Fruit fly (Drosophila melanogaster) whole organism, embryonic: Measurements from ENCODE around the gene IntS4.

ENCODE experiments used
- Asciz ChIP-seq: fragments of 200-800 bp; sonication (Bioruptor generic); optimal IDR thresholded peaks from 2 replicates; lab custom pipeline; 2017; ENCODE audit warnings: missing biosample characterization, mild to moderate bottlenecking, missing genetic modification characterization, missing genetic modification reagents
- B-H1 ChIP-seq: fragments of 200-800 bp; sonication (Bioruptor generic); IDR thresholded peaks from 3 replicates; pipeline ENCODE4 v1.3.6; 2022; ENCODE audit warnings: missing biosample characterization, missing genetic modification characterization
- CG10209 ChIP-seq: fragments of 200-800 bp; sonication (Bioruptor generic); optimal IDR thresholded peaks from 3 replicates; lab custom pipeline; 2017; ENCODE audit warnings: missing biosample characterization, mild to moderate bottlenecking, missing genetic modification characterization, missing genetic modification reagents
- CG11247 ChIP-seq: fragments of 200-800 bp; sonication (Bioruptor generic); IDR thresholded peaks from 2 replicates; pipeline ENCODE4 v1.3.6; 2022; ENCODE audit warnings: missing biosample characterization, missing genetic modification characterization
- CG11398 ChIP-seq: fragments of 200-800 bp; sonication (Bioruptor generic); optimal IDR thresholded peaks from 2 replicates; lab custom pipeline; 2016; ENCODE audit warnings: missing biosample characterization, missing genetic modification characterization
- CG11696 ChIP-seq: fragments of 200-800 bp; sonication (Bioruptor generic); IDR thresholded peaks from 2 replicates; pipeline ENCODE4 v1.3.6; 2022; ENCODE audit warnings: missing biosample characterization, missing genetic modification characterization
- CG12071 ChIP-seq: fragments of 200-800 bp; sonication (Bioruptor generic); optimal IDR thresholded peaks from 3 replicates; lab custom pipeline; 2018; ENCODE audit warnings: missing biosample characterization, mild to moderate bottlenecking, missing genetic modification characterization
- CG12942 ChIP-seq: fragments of 200-800 bp; sonication (Bioruptor generic); optimal IDR thresholded peaks from 3 replicates; lab custom pipeline; 2016; ENCODE audit warnings: missing biosample characterization, missing genetic modification characterization
- CG13424 ChIP-seq: fragments of 200-800 bp; sonication (Bioruptor generic); optimal IDR thresholded peaks from 2 replicates; lab custom pipeline; 2019; ENCODE audit warnings: missing biosample characterization, mild to moderate bottlenecking, missing genetic modification characterization, moderate library complexity
- CG13624 ChIP-seq: fragments of 200-800 bp; sonication (Bioruptor generic); optimal IDR thresholded peaks from 2 replicates; lab custom pipeline; 2016; ENCODE audit warnings: missing biosample characterization, missing genetic modification characterization
- CG13775 ChIP-seq: fragments of 200-800 bp; sonication (Bioruptor generic); optimal IDR thresholded peaks from 3 replicates; lab custom pipeline; 2017; ENCODE audit warnings: missing biosample characterization, mild to moderate bottlenecking, missing genetic modification characterization
- CG13894 ChIP-seq: fragments of 200-800 bp; sonication (Bioruptor generic); optimal IDR thresholded peaks from 3 replicates; lab custom pipeline; 2018; ENCODE audit warnings: missing biosample characterization, mild to moderate bottlenecking, missing genetic modification characterization, moderate library complexity
- CG14050 ChIP-seq: fragments of 200-800 bp; sonication (Bioruptor generic); IDR thresholded peaks from 3 replicates; pipeline ENCODE4 v1.3.6; 2022; ENCODE audit warnings: missing biosample characterization, missing genetic modification characterization
- CG1603 ChIP-seq: fragments of 200-800 bp; sonication (Bioruptor generic); optimal IDR thresholded peaks from 2 replicates; lab custom pipeline; 2019; ENCODE audit warnings: missing biosample characterization, mild to moderate bottlenecking, missing genetic modification characterization, moderate library complexity
- CG17328 ChIP-seq: fragments of 200-800 bp; sonication (Bioruptor generic); IDR thresholded peaks from 2 replicates; pipeline ENCODE4 v1.3.6; 2022; ENCODE audit warnings: missing biosample characterization, missing genetic modification characterization
- CG18599 ChIP-seq: fragments of 200-800 bp; sonication (Bioruptor generic); optimal IDR thresholded peaks from 3 replicates; lab custom pipeline; 2017; ENCODE audit warnings: missing biosample characterization, missing genetic modification characterization, mild to moderate bottlenecking, moderate library complexity, missing genetic modification reagents
- CG18764 ChIP-seq: fragments of 200-800 bp; sonication (Bioruptor generic); optimal IDR thresholded peaks from 3 replicates; lab custom pipeline; 2016; ENCODE audit warnings: missing biosample characterization, missing genetic modification characterization
- CG2199 ChIP-seq: fragments of 200-800 bp; sonication (Bioruptor generic); IDR thresholded peaks from 3 replicates; pipeline ENCODE4 v1.3.6; 2022; ENCODE audit warnings: missing biosample characterization, missing genetic modification characterization
- CG30020 ChIP-seq: fragments of 200-800 bp; optimal IDR thresholded peaks from 2 replicates; lab custom pipeline; 2019; ENCODE audit warnings: missing biosample characterization, mild to moderate bottlenecking, missing genetic modification characterization, moderate library complexity
- CG31388 ChIP-seq: fragments of 200-800 bp; sonication (Bioruptor generic); optimal IDR thresholded peaks from 2 replicates; lab custom pipeline; 2016; ENCODE audit warnings: missing biosample characterization, missing genetic modification characterization
- CG31441 ChIP-seq: fragments of 200-800 bp; sonication (Bioruptor generic); IDR thresholded peaks from 2 replicates; pipeline ENCODE4 v1.3.6; 2022; ENCODE audit warnings: missing biosample characterization, missing genetic modification characterization
- CG3281 ChIP-seq: fragments of 200-800 bp; sonication (Bioruptor generic); optimal IDR thresholded peaks from 3 replicates; lab custom pipeline; 2017; ENCODE audit warnings: missing biosample characterization, mild to moderate bottlenecking, missing genetic modification characterization
- CG33557 ChIP-seq: fragments of 200-800 bp; sonication (Bioruptor generic); optimal IDR thresholded peaks from 2 replicates; lab custom pipeline; 2019; ENCODE audit warnings: missing biosample characterization, mild to moderate bottlenecking, missing genetic modification characterization, moderate library complexity
- CG6765 ChIP-seq: fragments of 200-800 bp; sonication (Bioruptor generic); optimal IDR thresholded peaks from 3 replicates; lab custom pipeline; 2017; ENCODE audit warnings: missing biosample characterization, mild to moderate bottlenecking, missing genetic modification characterization
- CG7556 ChIP-seq: fragments of 200-800 bp; sonication (Bioruptor generic); optimal IDR thresholded peaks from 2 replicates; lab custom pipeline; 2017; ENCODE audit warnings: missing biosample characterization, mild to moderate bottlenecking, missing genetic modification characterization
- CG7963 ChIP-seq: fragments of 200-800 bp; sonication (Bioruptor generic); IDR thresholded peaks from 3 replicates; pipeline ENCODE4 v1.3.6; 2022; ENCODE audit warnings: missing biosample characterization, missing genetic modification characterization; ENCODE audit not compliant: partially characterized antibody
- CG8089 ChIP-seq: fragments of 200-800 bp; sonication (Bioruptor generic); optimal IDR thresholded peaks from 3 replicates; lab custom pipeline; 2016; ENCODE audit warnings: missing biosample characterization, missing genetic modification characterization
- Dbx ChIP-seq: fragments of 200-800 bp; sonication (Bioruptor generic); IDR thresholded peaks from 3 replicates; pipeline ENCODE4 v1.3.6; 2022; ENCODE audit warnings: missing biosample characterization, missing genetic modification characterization
- Dip3 ChIP-seq: fragments of 200-800 bp; sonication (Bioruptor generic); optimal IDR thresholded peaks from 3 replicates; lab custom pipeline; 2016; ENCODE audit warnings: missing biosample characterization, missing genetic modification characterization
- Dll ChIP-seq: fragments of 200-800 bp; sonication (Bioruptor generic); IDR thresholded peaks from 4 replicates; pipeline ENCODE4 v1.3.6; 2022; ENCODE audit warnings: missing biosample characterization, missing genetic modification characterization; ENCODE audit not compliant: partially characterized antibody
- Doc2 ChIP-seq: fragments of 200-800 bp; sonication (Bioruptor generic); IDR thresholded peaks from 2 replicates; pipeline ENCODE4 v1.3.6; 2022; ENCODE audit warnings: missing biosample characterization, missing genetic modification characterization
- E2f1 ChIP-seq: fragments of 200-800 bp; sonication (Bioruptor generic); IDR thresholded peaks from 2 replicates; pipeline ENCODE4 v1.3.6; 2022; ENCODE audit warnings: missing biosample characterization, missing genetic modification characterization
- H2.0 ChIP-seq: fragments of 200-800 bp; sonication (Bioruptor generic); IDR thresholded peaks from 2 replicates; pipeline ENCODE4 v1.3.6; 2022; ENCODE audit warnings: missing biosample characterization, missing genetic modification characterization
- HmgD ChIP-seq: fragments of 200-800 bp; sonication (Bioruptor generic); optimal IDR thresholded peaks from 3 replicates; lab custom pipeline; 2016; ENCODE audit warnings: missing biosample characterization, missing genetic modification characterization
- Side ChIP-seq: fragments of 200-800 bp; sonication (Bioruptor generic); optimal IDR thresholded peaks from 2 replicates; lab custom pipeline; 2016; ENCODE audit warnings: missing biosample characterization, missing genetic modification characterization
- Sry-β ChIP-seq: fragments of 200-800 bp; sonication (Bioruptor generic); optimal IDR thresholded peaks from 2 replicates; lab custom pipeline; 2018; ENCODE audit warnings: missing biosample characterization, mild to moderate bottlenecking, missing genetic modification characterization, moderate library complexity
- Stat92E ChIP-seq, 3 experiments: fragments of >200 bp in 2 of 3; fragments of 200-800 bp in 1 of 3; sonication (Bioruptor generic) in 1 of 3; optimal IDR thresholded peaks; 2 replicates each; lab custom pipeline; 2017 to 2019; ENCODE audit warnings: missing biosample characterization in 3 of 3, missing genetic modification characterization in 3 of 3, mild to moderate bottlenecking in 1 of 3, moderate library complexity in 1 of 3
- chinmo ChIP-seq: fragments of 200-800 bp; sonication (Bioruptor generic); IDR thresholded peaks from 4 replicates; pipeline ENCODE4 v1.3.6; 2022; ENCODE audit warnings: missing biosample characterization, missing genetic modification characterization; ENCODE audit not compliant: partially characterized antibody
- chm ChIP-seq: fragments of 200-800 bp; sonication (Bioruptor generic); IDR thresholded peaks from 2 replicates; pipeline ENCODE4 v1.3.6; 2022; ENCODE audit warnings: missing biosample characterization, missing genetic modification characterization
- cwo ChIP-seq: fragments of 200-800 bp; sonication (Bioruptor generic); optimal IDR thresholded peaks from 3 replicates; lab custom pipeline; 2017; ENCODE audit warnings: missing biosample characterization, missing genetic modification characterization, mild to moderate bottlenecking, moderate library complexity, missing genetic modification reagents
- esg ChIP-seq: fragments of 200-800 bp; sonication (Bioruptor generic); conservative IDR thresholded peaks from 2 replicates; pipeline ENCODE4 v1.3.6; 2022; ENCODE audit warnings: missing biosample characterization, missing genetic modification characterization
- gfzf ChIP-seq: fragments of 200-800 bp; sonication (Bioruptor generic); optimal IDR thresholded peaks from 2 replicates; lab custom pipeline; 2016; ENCODE audit warnings: missing biosample characterization, mild to moderate bottlenecking, missing genetic modification characterization, moderate library complexity
- gsb-n ChIP-seq: fragments of 200-800 bp; sonication (Bioruptor generic); optimal IDR thresholded peaks from 3 replicates; lab custom pipeline; 2018; ENCODE audit warnings: missing biosample characterization, mild to moderate bottlenecking, missing genetic modification characterization
- inv ChIP-seq: fragments of 200-800 bp; sonication (Bioruptor generic); IDR thresholded peaks from 2 replicates; pipeline ENCODE4 v1.3.6; 2022; ENCODE audit warnings: missing biosample characterization, missing genetic modification characterization; ENCODE audit not compliant: partially characterized antibody
- lbe ChIP-seq: fragments of 200-800 bp; sonication (Bioruptor generic); optimal IDR thresholded peaks from 2 replicates; lab custom pipeline; 2016; ENCODE audit warnings: missing biosample characterization, mild to moderate bottlenecking, missing genetic modification characterization
- pum ChIP-seq: fragments of 200-800 bp; sonication (Bioruptor generic); optimal IDR thresholded peaks from 2 replicates; lab custom pipeline; 2016; ENCODE audit warnings: missing biosample characterization, missing genetic modification characterization
- rib ChIP-seq: fragments of 200-800 bp; sonication (Bioruptor generic); IDR thresholded peaks from 2 replicates; pipeline ENCODE4 v1.3.6; 2022; ENCODE audit warnings: missing biosample characterization, missing genetic modification characterization
- so ChIP-seq: fragments of 200-800 bp; sonication (Bioruptor generic); IDR thresholded peaks from 3 replicates; pipeline ENCODE4 v1.3.6; 2022; ENCODE audit warnings: missing biosample characterization, missing genetic modification characterization
- unc-4 ChIP-seq: fragments of 200-800 bp; sonication (Bioruptor generic); IDR thresholded peaks from 2 replicates; pipeline ENCODE4 v1.3.6; 2022; ENCODE audit warnings: missing biosample characterization, missing genetic modification characterization; ENCODE audit not compliant: partially characterized antibody

The IntS4 gene

DNA sequence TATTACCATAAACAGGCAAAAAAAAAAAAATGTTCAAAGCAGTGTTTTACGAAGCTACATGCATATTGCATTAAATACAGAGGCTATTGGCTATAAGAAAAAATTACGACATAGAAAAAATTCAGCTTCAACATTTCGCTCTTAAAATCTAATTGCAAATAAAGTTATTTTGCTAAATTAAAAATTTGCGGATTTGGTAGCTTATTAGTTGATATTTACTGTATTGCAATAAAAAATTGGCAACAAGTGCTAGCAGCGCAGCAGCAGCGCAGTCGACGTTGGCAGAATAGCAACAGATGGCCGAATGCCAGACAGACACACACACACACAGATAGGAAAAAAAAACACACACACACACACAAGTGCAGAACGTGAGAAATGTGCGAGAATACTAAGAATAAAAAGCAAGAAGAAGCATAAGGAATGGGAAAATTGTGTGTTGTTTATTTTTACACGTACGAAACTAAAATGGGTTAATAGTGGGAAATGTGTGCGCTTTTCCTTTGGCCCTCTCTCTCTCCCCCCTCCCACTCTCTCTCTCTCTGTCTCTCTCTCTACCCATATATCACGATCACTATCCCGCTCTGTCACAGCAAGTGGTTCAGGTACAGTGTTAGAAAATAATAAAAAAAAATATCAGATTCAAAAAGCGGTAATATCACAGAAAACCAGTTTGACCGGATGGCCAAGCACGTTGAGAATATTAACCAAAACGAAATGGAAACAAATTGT, 24.8 kb downstream of the IntS4 start (continued):
- no peak for TF ChIP-seq Side (GFP tag; lab: Kevin White, UChicago)
- no peak for TF ChIP-seq CG30020
- no peak for TF ChIP-seq CG18764
- no peak for TF ChIP-seq CG11696 (GFP tag; lab: Robert Waterston, UW)
- no peak for TF ChIP-seq rib (GFP tag; lab: Robert Waterston, UW)
- TF ChIP-seq CG17328 (GFP tag; lab: Robert Waterston, UW): peak; percentile 19; the same call in 1 of the 2 replicates
- TF ChIP-seq CG13775 (GFP tag; lab: Kevin White, UChicago): no peak
- peak; percentile 23; the same call in 1 of the 2 replicates for TF ChIP-seq H2.0 (GFP tag; lab: Robert Waterston, UW)
- no peak for TF ChIP-seq Doc2 (GFP tag; lab: Robert Waterston, UW)
- TF ChIP-seq Dip3 (GFP tag; lab: Kevin White, UChicago): no peak
- TF ChIP-seq CG10209 (GFP tag; lab: Kevin White, UChicago): peak; percentile 2
- TF ChIP-seq pum: no peak
- TF ChIP-seq CG18599 (GFP tag; lab: Kevin White, UChicago): peak; percentile 26
- no peak for TF ChIP-seq HmgD (GFP tag; lab: Kevin White, UChicago)
- no peak for TF ChIP-seq CG12071 (GFP tag; lab: Kevin White, UChicago)
- peak; percentile 54 for TF ChIP-seq CG3281 (GFP tag; lab: Kevin White, UChicago)
- TF ChIP-seq CG2199 (GFP tag; lab: Robert Waterston, UW): no peak
- TF ChIP-seq unc-4 (GFP tag; lab: Robert Waterston, UW): no peak
- no peak for TF ChIP-seq Stat92E (GFP tag; optimal IDR thresholded peaks at IDR 0.05; lab: Kevin White, UChicago)
- TF ChIP-seq esg (GFP tag; lab: Robert Waterston, UW): 0 out of 2 replicates have a peak, but pooled peaks have one; percentile 10
- peak; percentile 56; the same call in 2 of the 3 replicates for TF ChIP-seq Dbx (GFP tag; lab: Robert Waterston, UW)
- TF ChIP-seq Dll: no peak
- no peak for TF ChIP-seq CG6765
- no peak for TF ChIP-seq CG31388 (GFP tag; lab: Kevin White, UChicago)
- TF ChIP-seq CG1603: no peak
- no peak for TF ChIP-seq Sry-β
- TF ChIP-seq gsb-n (tag; lab: Kevin White, UChicago): no peak
- TF ChIP-seq CG13624: no peak
- 0 out of 2 replicates have a peak, but pooled peaks have one; percentile 30 for TF ChIP-seq chm (GFP tag; lab: Robert Waterston, UW)
- TF ChIP-seq CG13424 (tag; lab: Kevin White, UChicago): peak; percentile 15
- TF ChIP-seq CG12942: no peak
- no peak for TF ChIP-seq so
- TF ChIP-seq Asciz (GFP tag; lab: Kevin White, UChicago): no peak
- TF ChIP-seq CG11398 (GFP tag; lab: Kevin White, UChicago): no peak
- 0 out of 2 replicates have a peak, but pooled peaks have one; percentile 24 for TF ChIP-seq E2f1 (GFP tag; lab: Robert Waterston, UW)
- TF ChIP-seq gfzf (GFP tag; lab: Kevin White, UChicago): no peak
- TF ChIP-seq inv (GFP tag; lab: Robert Waterston, UW): no peak
- peak; percentile 13 for TF ChIP-seq cwo
- peak; percentile 44; the same call in 1 of the 2 replicates for TF ChIP-seq CG11247
- TF ChIP-seq chinmo: no peak
- TF ChIP-seq CG8089 (GFP tag; lab: Kevin White, UChicago): no peak
- TF ChIP-seq CG7556 (GFP tag; lab: Kevin White, UChicago): no peak
- no peak for TF ChIP-seq CG14050 (GFP tag; lab: Robert Waterston, UW)
- no peak; the same call in 2 of the 3 replicates for TF ChIP-seq B-H1
- no peak for TF ChIP-seq CG33557 (GFP tag; lab: Kevin White, UChicago)
- TF ChIP-seq lbe (GFP tag; lab: Kevin White, UChicago): no peak
- 0 out of 2 replicates have a peak, but pooled peaks have one; percentile 3 for TF ChIP-seq CG31441 (GFP tag; lab: Robert Waterston, UW)
- TF ChIP-seq CG7963 (GFP tag; lab: Robert Waterston, UW): no peak
- no peak for TF ChIP-seq CG13894
